Worm (Caenorhabditis elegans) whole organism, young adult: ENCODE results near the gene chil-15.

Experiments
- B0261.1 ChIP-seq: sonication (generic microtip); optimal IDR thresholded peaks from 2 replicates; lab custom pipeline; 2016; ENCODE audit warnings: mild to moderate bottlenecking, missing genetic modification characterization, moderate library complexity, missing compliant biosample characterization
- C06A6.2 ChIP-seq: fragments of 200-800 bp; sonication (Bioruptor generic); conservative IDR thresholded peaks from 2 replicates; pipeline ENCODE4 v1.3.6; 2022; ENCODE audit warnings: missing genetic modification characterization, missing compliant biosample characterization
- F22D6.2 ChIP-seq: sonication (generic microtip); optimal IDR thresholded peaks from 2 replicates; lab custom pipeline; 2016; ENCODE audit warnings: mild to moderate bottlenecking, missing genetic modification characterization, missing compliant biosample characterization
- F49E8.2 ChIP-seq: sonication (generic microtip); optimal IDR thresholded peaks from 3 replicates; lab custom pipeline; 2017; ENCODE audit warnings: missing genetic modification characterization, mild to moderate bottlenecking, missing compliant biosample characterization, antibody characterized with exemption, moderate library complexity; ENCODE audit not compliant: insufficient read depth
- F52B5.7 ChIP-seq: sonication (generic microtip); optimal IDR thresholded peaks from 2 replicates; lab custom pipeline; 2016; ENCODE audit warnings: mild to moderate bottlenecking, missing genetic modification characterization, missing compliant biosample characterization
- lin-35 ChIP-seq, 3 experiments: fragments of 150-350 bp in 2 of 3; sonication (generic microtip) in 1 of 3; optimal IDR thresholded peaks; 2 replicates each; lab custom pipeline; 2014 to 2018; ENCODE audit warnings: missing biosample characterization in 3 of 3, missing genetic modification characterization in 3 of 3, missing genetic modification reagents in 3 of 3
- mel-28 ChIP-seq: sonication (generic microtip); optimal IDR thresholded peaks from 2 replicates; lab custom pipeline; 2016; ENCODE audit warnings: borderline replicate concordance, mild to moderate bottlenecking, missing genetic modification characterization, missing compliant biosample characterization
- nfya-1 ChIP-seq: sonication (generic microtip); optimal IDR thresholded peaks from 2 replicates; lab custom pipeline; 2017; ENCODE audit warnings: antibody characterized with exemption, missing compliant biosample characterization, missing genetic modification characterization, borderline replicate concordance; ENCODE audit not compliant: insufficient read depth
- nfya-2 ChIP-seq: fragments of 200-800 bp; sonication (Bioruptor generic); IDR thresholded peaks from 2 replicates; pipeline ENCODE4 v1.3.6; 2022; ENCODE audit warnings: missing genetic modification reagents, missing genetic modification characterization, missing compliant biosample characterization
- nhr-80 ChIP-seq: sonication (generic microtip); optimal IDR thresholded peaks from 2 replicates; lab custom pipeline; 2016; ENCODE audit warnings: missing genetic modification characterization, missing compliant biosample characterization
- sea-2 ChIP-seq: fragments of 200-800 bp; sonication (Bioruptor generic); IDR thresholded peaks from 2 replicates; pipeline ENCODE4 v1.3.6; 2022; ENCODE audit warnings: missing genetic modification characterization, missing compliant biosample characterization
- zim-3 ChIP-seq: sonication (generic microtip); optimal IDR thresholded peaks from 2 replicates; lab custom pipeline; 2017; ENCODE audit warnings: mild to moderate bottlenecking, missing genetic modification characterization, moderate library complexity, missing compliant biosample characterization
- ztf-22 ChIP-seq: fragments of 200-800 bp; sonication (Bioruptor generic); optimal IDR thresholded peaks from 2 replicates; lab custom pipeline; 2018; ENCODE audit warnings: mild to moderate bottlenecking, missing genetic modification characterization, moderate library complexity, missing compliant biosample characterization
- ztf-28 ChIP-seq: fragments of 200-800 bp; sonication (Bioruptor generic); IDR thresholded peaks from 2 replicates; pipeline ENCODE4 v1.3.6; 2022; ENCODE audit warnings: missing genetic modification reagents, missing genetic modification characterization, missing compliant biosample characterization

- TF ChIP-seq nhr-80 (tag; lab: Kevin White, UChicago) (no peak), F22D6.2 (no peak), F52B5.7 (tag; lab: Kevin White, UChicago) (no peak), nfya-2 (GFP tag; lab: Robert Waterston, UW) (no peak), lin-35 (GFP tag; optimal IDR thresholded peaks at IDR 0.05; lab: Kevin White, UChicago) (no peak), nfya-1 (tag; lab: Kevin White, UChicago) (no peak), mel-28 (no peak), ztf-28 (GFP tag; lab: Robert Waterston, UW) (no peak), C06A6.2 (GFP tag; lab: Robert Waterston, UW) (no peak), zim-3 (tag; lab: Kevin White, UChicago) (no peak), ztf-22 (GFP tag; lab: Kevin White, UChicago) (no peak), F49E8.2 (no peak), sea-2 (GFP tag; lab: Robert Waterston, UW) (no peak), B0261.1 (tag; lab: Kevin White, UChicago) (no peak)
These were observed 5.2 kb downstream of the chil-15 start, which contains the start of gene chil-13 for ce11 chrII:9438227-9438626.
